Worm (Caenorhabditis elegans): ENCODE measurements around the gene F40A3.6.

Gene F40A3.6

DNA sequence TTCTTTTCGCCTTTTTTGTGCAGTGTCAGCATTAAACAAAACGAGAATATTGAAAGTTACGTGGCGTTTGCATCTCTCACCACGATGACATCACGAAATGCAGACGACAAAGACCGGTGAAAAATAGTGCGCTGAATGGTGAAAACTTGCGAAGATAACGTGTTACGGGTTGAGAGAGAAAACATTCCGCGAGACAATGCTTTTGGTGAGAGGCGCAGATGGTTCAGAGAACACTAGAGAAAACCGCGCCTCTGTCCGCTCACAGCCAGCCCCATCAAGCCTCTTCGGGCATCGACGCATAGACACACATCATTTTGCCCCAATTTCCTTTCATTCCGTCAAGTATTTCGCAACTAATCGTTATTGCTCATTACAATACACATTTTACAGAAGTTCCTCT lies 39.1 kb downstream of the F40A3.6 start, which contains the start of the genes C37C3.9 and C37C3.18 (continued):
- TF ChIP-seq nhr-77 (tag; optimal IDR thresholded peaks at IDR 0.05) (peak; percentile 70), nhr-42 (GFP tag; IDR thresholded peaks at IDR 0.05) (peak; percentile 35; the same call in 1 of the 2 replicates), skn-1 (tag; optimal IDR thresholded peaks at IDR 0.05) (no peak), lin-38 (GFP tag; IDR thresholded peaks at IDR 0.05) (peak; percentile 58), ZK546.5 (tag; optimal IDR thresholded peaks at IDR 0.05) (no peak), fkh-10 (GFP tag; optimal IDR thresholded peaks at IDR 0.05) (peak; percentile 23), attf-4 (tag; optimal IDR thresholded peaks at IDR 0.05) (no peak), R02D3.7 (tag; optimal IDR thresholded peaks at IDR 0.05) (no peak), F26F4.8 (GFP tag; conservative IDR thresholded peaks at IDR 0.05) (no peak), Y5F2A.4 (GFP tag; optimal IDR thresholded peaks at IDR 0.05) (no peak), snpc-4 (tag; optimal IDR thresholded peaks at IDR 0.05) (peak; percentile 72), zfp-3 (GFP tag; conservative IDR thresholded peaks at IDR 0.05) (no peak), sdz-12 (GFP tag; optimal IDR thresholded peaks at IDR 0.05) (no peak), tra-1 (GFP tag; IDR thresholded peaks at IDR 0.05) (no peak; the same call in 1 of the 2 replicates), F10B5.3 (tag; optimal IDR thresholded peaks at IDR 0.05) (no peak), php-3 (GFP tag; IDR thresholded peaks at IDR 0.05) (no peak), lin-1 (GFP tag; IDR thresholded peaks at IDR 0.05) (peak; percentile 50; the same call in 1 of the 2 replicates), spr-3 (GFP tag; optimal IDR thresholded peaks at IDR 0.05) (no peak), pqm-1 (tag; optimal IDR thresholded peaks at IDR 0.05) (peak; percentile 26), T20F7.1 (GFP tag; optimal IDR thresholded peaks at IDR 0.05) (peak; percentile 53), Y105C5A.15 (GFP tag; IDR thresholded peaks at IDR 0.05) (no peak), ces-1 (GFP tag; optimal IDR thresholded peaks at IDR 0.05) (peak; percentile 46), nhr-102 (tag; optimal IDR thresholded peaks at IDR 0.05) (peak; percentile 60), lin-39 (tag; optimal IDR thresholded peaks at IDR 0.05) (no peak), mes-2 (tag; optimal IDR thresholded peaks at IDR 0.05; ENCODE audit: poor library complexity, severe bottlenecking) (peak; percentile 72), lsy-2 (tag; optimal IDR thresholded peaks at IDR 0.05) (peak; percentile 57 to 74), rbr-2 (tag; optimal IDR thresholded peaks at IDR 0.05) (peak; percentile 70), daf-19 (GFP tag; conservative IDR thresholded peaks at IDR 0.05) (no peak), fos-1 (tag; optimal IDR thresholded peaks at IDR 0.05) (no peak)

DNA sequence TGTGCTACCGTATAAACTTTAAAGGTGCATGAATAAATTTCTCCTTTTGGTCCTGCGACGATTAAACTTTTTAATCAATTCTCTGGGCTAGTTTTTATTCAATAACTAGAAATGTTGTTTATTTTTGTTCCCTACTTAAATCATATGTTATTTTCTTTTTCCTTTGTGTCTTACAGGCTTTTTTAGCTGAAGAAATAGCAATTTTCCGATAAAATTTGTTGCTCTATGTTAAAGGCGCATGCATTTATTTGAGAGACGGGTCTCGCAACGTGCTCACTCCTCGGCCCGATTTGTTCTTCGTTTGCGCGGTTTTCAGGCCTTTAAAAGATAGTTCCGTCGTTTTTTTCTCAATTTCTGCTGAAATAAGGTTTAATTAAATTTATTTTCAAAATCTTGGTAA lies 39.8 kb downstream of the F40A3.6 start:
- TF ChIP-seq nhr-6 (tag; optimal IDR thresholded peaks at IDR 0.05) (peak; percentile 52), hmg-1.1 (GFP tag; IDR thresholded peaks at IDR 0.05) (0 out of 2 replicates have a peak, but pooled peaks have one; percentile 34), ztf-11 (tag; optimal IDR thresholded peaks at IDR 0.05) (no peak), spr-1 (tag; optimal IDR thresholded peaks at IDR 0.05) (no peak), mes-2 (tag; optimal IDR thresholded peaks at IDR 0.05; ENCODE audit: poor library complexity, severe bottlenecking) (peak; percentile 24), lin-38 (GFP tag; IDR thresholded peaks at IDR 0.05) (0 out of 2 replicates have a peak, but pooled peaks have one; percentile 22), madf-9 (GFP tag; conservative IDR thresholded peaks at IDR 0.05) (no peak), lsy-2 (tag; optimal IDR thresholded peaks at IDR 0.05) (peak in 1 of 2 experiments; percentile 27), vab-7 (GFP tag; IDR thresholded peaks at IDR 0.05) (no peak), daf-16 (GFP tag; optimal IDR thresholded peaks at IDR 0.05) (no peak), daf-16 (tag; optimal IDR thresholded peaks at IDR 0.05) (peak; percentile 25)

DNA sequence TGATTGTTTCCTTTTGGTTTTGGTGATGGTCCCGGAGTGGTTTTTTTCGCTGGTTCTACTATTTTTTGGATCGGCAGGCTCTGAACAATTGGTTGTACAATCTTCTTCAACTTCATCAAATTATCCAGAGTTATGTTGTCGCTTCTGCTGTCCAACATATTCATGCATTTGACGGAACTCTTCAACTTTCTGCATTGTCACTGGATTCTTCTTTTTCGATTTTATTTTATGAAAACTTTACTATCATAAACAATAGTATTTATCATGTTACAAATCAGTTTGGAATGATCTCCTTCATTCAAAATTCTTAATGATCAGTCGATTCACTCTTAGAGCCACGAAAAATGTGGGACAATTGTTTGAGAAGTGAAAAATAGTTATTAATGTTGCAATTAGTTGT lies 41.6 kb downstream of the F40A3.6 start:
- no peak for TF ChIP-seq dmd-9 (GFP tag; IDR thresholded peaks at IDR 0.05)
- peak; percentile 84 for TF ChIP-seq aha-1 (tag)
- peak; percentile 36; the same call in 1 of the 2 replicates for TF ChIP-seq lin-38 (GFP tag; IDR thresholded peaks at IDR 0.05)
- TF ChIP-seq duxl-1 (tag; optimal IDR thresholded peaks at IDR 0.05; ENCODE audit: poor library complexity) = no peak
- peak; percentile 9 for TF ChIP-seq F49E8.2 (tag; optimal IDR thresholded peaks at IDR 0.05; ENCODE audit: borderline replicate concordance)

Measured in whole organism, L4 larva.